Worm (Caenorhabditis elegans): ENCODE measurements around the gene mec-17.
A peak's percentile ranks its signal among the peaks of the same experiment; 100 is the strongest.

Gene mec-17

DNA sequence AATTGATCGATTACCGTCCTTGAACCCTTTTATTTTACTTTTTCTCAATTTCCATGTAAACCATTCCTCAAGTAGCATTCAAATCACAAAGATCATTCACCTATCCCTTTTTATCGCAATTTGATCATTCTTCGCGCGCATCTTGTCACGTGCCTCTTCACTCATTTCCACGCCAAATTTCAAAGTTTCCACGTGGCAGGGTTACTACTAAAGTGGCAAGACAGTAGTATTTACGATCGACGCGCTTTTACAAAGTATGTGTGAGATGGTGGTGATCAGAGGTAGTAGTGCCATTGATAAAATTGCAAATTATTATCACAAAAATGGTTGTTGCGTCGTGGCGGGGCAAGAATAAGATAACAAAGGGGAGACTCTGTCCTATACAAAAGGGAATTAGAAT lies 41.4 kb upstream of the mec-17 start:
- TF ChIP-seq hlh-30 (tag; optimal IDR thresholded peaks at IDR 0.05; ENCODE audit: insufficient read depth) (peak; percentile 28), elt-2 (tag; optimal IDR thresholded peaks at IDR 0.05) (peak; percentile 92), dve-1 (tag; optimal IDR thresholded peaks at IDR 0.05) (no peak), hlh-8 (tag; optimal IDR thresholded peaks at IDR 0.05) (no peak)

DNA sequence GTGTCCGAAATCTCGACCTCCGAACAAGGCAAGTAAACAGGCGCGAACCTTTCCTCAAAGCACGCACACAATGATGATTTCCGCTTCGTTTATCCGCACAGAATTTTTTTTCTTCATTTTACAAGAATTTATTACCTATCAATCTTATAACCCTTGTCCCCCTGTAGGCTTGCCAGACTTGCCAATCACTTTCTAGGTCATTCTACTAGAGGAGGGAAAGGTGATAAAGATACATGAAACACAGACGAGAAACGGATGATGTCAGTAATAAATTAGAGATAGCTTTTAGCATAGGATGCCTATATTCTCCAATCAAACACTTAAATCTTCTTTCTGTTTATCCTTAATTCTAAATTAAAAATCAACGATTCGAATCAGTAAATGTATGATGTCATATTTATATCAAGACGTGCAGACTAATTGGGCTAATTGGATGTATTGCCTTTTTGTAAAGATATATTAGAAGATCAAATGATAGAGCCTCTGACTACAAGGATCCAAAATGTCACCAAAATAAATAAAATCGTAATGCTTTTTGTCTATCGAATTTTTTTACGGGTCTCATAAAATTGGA lies 40.4 kb upstream of the mec-17 start:
- TF ChIP-seq ceh-9 (tag; optimal IDR thresholded peaks at IDR 0.05) (no peak), K09A11.1 (tag; optimal IDR thresholded peaks at IDR 0.05; ENCODE audit: insufficient read depth) (no peak), elt-2 (tag; optimal IDR thresholded peaks at IDR 0.05) (peak; percentile 44)

DNA sequence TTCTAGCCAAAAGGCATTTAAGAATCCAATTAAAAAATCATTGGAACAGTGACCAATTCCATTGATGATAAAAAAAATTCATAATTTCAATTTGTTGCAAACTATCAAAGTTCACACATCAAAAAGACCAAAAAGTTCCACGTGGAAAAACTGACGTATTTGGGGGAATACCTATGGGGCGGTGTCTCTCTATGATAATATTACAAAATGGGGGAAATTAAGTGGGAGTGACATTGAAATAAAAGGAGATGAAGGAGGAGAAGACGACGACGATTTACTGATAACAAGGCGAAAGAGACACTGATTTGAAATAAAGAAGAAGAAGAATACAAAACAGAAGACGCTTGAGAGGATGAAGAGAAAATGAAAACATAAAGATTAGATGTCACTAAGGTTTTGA lies 39.4 kb upstream of the mec-17 start:
- no peak for TF ChIP-seq ref-2 (tag; optimal IDR thresholded peaks at IDR 0.05)
- TF ChIP-seq Y22D7AL.16 (tag; optimal IDR thresholded peaks at IDR 0.05), result no peak
- no peak for TF ChIP-seq dmd-4 (tag; optimal IDR thresholded peaks at IDR 0.05; ENCODE audit: borderline replicate concordance)
- TF ChIP-seq rnt-1 (tag; optimal IDR thresholded peaks at IDR 0.05), result no peak
- no peak for TF ChIP-seq hlh-8 (tag; optimal IDR thresholded peaks at IDR 0.05)
- TF ChIP-seq dve-1 (tag; optimal IDR thresholded peaks at IDR 0.05), result peak; percentile 5
- no peak for TF ChIP-seq sox-4 (tag; optimal IDR thresholded peaks at IDR 0.05)
- no peak for TF ChIP-seq fax-1 (tag; optimal IDR thresholded peaks at IDR 0.05)
- TF ChIP-seq mec-3 (tag; optimal IDR thresholded peaks at IDR 0.05; ENCODE audit: borderline replicate concordance), result no peak
- TF ChIP-seq unc-42 (tag; optimal IDR thresholded peaks at IDR 0.05), result no peak
- TF ChIP-seq K02D7.2 (tag; optimal IDR thresholded peaks at IDR 0.05), result no peak
- TF ChIP-seq elt-2 (tag; optimal IDR thresholded peaks at IDR 0.05), result peak; percentile 4
- TF ChIP-seq ttx-3 (tag; optimal IDR thresholded peaks at IDR 0.05), result no peak
- no peak for TF ChIP-seq ztf-16 (tag; optimal IDR thresholded peaks at IDR 0.05)
- no peak for TF ChIP-seq syd-9 (tag; optimal IDR thresholded peaks at IDR 0.05)
- TF ChIP-seq sdc-2 (tag; optimal IDR thresholded peaks at IDR 0.05), result no peak
- TF ChIP-seq lim-6 (tag; optimal IDR thresholded peaks at IDR 0.05), result no peak

DNA sequence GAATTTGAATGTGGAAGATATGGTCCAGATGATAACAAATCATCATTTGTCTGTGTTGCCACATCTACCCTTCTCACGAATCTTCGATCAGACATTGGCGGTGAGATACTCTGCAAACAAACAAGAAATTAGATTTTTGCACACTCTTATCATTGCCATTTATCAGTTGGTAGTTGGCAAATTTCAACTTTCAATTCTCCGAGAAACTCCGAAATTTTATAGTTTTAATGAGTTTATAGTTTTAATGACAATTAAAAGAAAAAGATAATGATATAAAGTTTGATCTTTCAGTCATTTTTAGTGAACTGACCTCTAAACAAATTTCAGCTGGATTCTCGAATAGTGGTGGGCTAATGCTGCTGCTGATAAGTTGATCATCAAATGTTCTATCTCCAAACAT lies 36.9 kb upstream of the mec-17 start:
- TF ChIP-seq F13H6.1 (tag; optimal IDR thresholded peaks at IDR 0.05), result no peak
- TF ChIP-seq elt-4 (tag; optimal IDR thresholded peaks at IDR 0.05), result no peak
- TF ChIP-seq ceh-24 (tag; optimal IDR thresholded peaks at IDR 0.05), result no peak
- no peak for TF ChIP-seq nfya-1 (tag; optimal IDR thresholded peaks at IDR 0.05)
- TF ChIP-seq elt-2 (tag; optimal IDR thresholded peaks at IDR 0.05), result peak; percentile 46
- no peak for TF ChIP-seq ceh-30 (tag; optimal IDR thresholded peaks at IDR 0.05)

DNA sequence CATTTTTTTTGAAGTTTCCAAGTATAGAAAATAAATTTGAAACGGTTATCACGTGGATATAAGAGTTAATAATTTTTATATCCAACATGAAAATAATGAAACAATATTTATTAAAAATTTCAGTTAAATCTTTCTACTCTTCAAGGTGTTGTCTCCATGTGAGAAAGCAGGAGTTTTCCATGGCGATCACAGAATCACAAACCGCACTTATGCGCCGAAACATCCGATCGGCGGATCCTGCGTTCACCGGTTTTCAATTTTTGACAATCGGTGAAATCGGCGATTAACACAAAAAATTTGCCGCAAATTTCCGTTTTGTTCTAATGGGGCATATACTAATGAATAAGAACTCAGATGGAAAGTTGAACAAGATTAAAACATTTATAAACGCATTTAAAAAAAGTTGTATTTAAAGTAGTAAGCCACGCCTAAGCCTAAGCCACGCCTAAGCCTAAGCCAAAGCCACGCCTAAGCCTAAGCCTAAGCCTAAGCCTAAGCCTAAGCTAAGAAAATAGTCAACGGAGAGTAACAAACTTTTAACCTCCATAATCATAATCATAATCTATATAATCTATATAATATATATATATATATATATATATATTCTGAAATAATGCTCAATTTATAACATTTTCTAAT lies 35.2 kb upstream of the mec-17 start, which contains the start of gene C26B2.2:
Gene C26B2.2, minus strand, starts transcription at position 88 of the 639 bp plus-strand sequence.
- TF ChIP-seq che-1 (tag; optimal IDR thresholded peaks at IDR 0.05), result no peak
- TF ChIP-seq nhr-232 (tag; optimal IDR thresholded peaks at IDR 0.05), result no peak

DNA sequence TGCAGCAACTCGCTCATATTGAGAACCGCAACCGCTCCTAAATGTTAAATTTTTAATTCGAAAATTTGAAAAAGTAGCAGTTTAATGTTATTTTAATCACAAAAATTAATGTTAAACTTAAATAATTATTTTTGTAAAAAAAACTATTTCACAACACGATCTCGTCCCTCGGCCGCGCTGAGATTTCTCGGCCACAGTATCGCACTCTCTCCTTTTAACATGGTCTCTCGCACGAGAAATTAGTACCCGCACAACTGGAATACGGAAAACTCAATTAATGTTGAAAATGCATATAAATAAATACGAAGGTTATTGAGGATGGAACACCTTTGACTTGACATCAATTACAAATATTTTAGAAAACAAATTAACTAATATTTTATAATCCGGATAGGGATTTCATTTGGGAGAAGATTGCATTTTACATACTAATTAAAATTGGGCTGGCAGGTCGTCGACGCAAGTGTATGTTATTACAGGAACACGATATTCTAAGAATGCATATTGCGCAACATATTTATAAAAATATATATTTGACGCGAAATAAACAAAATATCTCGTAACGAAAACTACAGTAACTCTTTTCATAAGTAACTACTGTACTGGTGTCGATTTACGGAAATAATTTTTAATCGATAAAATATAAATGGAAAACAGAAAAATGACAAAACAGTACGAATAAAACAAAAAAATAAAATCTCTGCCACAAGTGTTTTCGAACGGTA lies 33.0 kb upstream of the mec-17 start, which contains the start of gene dnc-4:
Gene dnc-4, minus strand, starts transcription at position 37 of the 725 bp plus-strand sequence.
- TF ChIP-seq hlh-15 (tag; optimal IDR thresholded peaks at IDR 0.05), result no peak
- TF ChIP-seq C38D4.7 (GFP tag; optimal IDR thresholded peaks at IDR 0.05), result no peak
- no peak for TF ChIP-seq C08G9.2 (tag; optimal IDR thresholded peaks at IDR 0.05)
- no peak for TF ChIP-seq pag-3 (tag; optimal IDR thresholded peaks at IDR 0.05; ENCODE audit: borderline replicate concordance)
- peak; percentile 14 for TF ChIP-seq fax-1 (tag; optimal IDR thresholded peaks at IDR 0.05)
- TF ChIP-seq lim-6 (tag; optimal IDR thresholded peaks at IDR 0.05), result no peak
- TF ChIP-seq ceh-34 (tag; optimal IDR thresholded peaks at IDR 0.05), result no peak
- TF ChIP-seq nhr-232 (tag; optimal IDR thresholded peaks at IDR 0.05), result no peak
- peak; percentile 11 for TF ChIP-seq elt-2 (tag; optimal IDR thresholded peaks at IDR 0.05)
- TF ChIP-seq pha-2 (tag; optimal IDR thresholded peaks at IDR 0.05), result no peak
- no peak for TF ChIP-seq tbx-7 (tag; optimal IDR thresholded peaks at IDR 0.05)
- TF ChIP-seq sdc-2 (tag; optimal IDR thresholded peaks at IDR 0.05), result no peak
- TF ChIP-seq mec-3 (tag; optimal IDR thresholded peaks at IDR 0.05; ENCODE audit: borderline replicate concordance), result no peak
- TF ChIP-seq unc-3 (GFP tag; conservative IDR thresholded peaks at IDR 0.05), result no peak
- TF ChIP-seq unc-3 (tag; optimal IDR thresholded peaks at IDR 0.05), result no peak
- TF ChIP-seq madf-2 (tag; optimal IDR thresholded peaks at IDR 0.05), result no peak
- TF ChIP-seq lin-11 (tag; optimal IDR thresholded peaks at IDR 0.05), result no peak
- TF ChIP-seq unc-55 (GFP tag; optimal IDR thresholded peaks at IDR 0.05), result peak; percentile 5
- TF ChIP-seq pros-1 (tag; optimal IDR thresholded peaks at IDR 0.05), result no peak
- no peak for TF ChIP-seq ceh-30 (tag; optimal IDR thresholded peaks at IDR 0.05)
